Worm (Caenorhabditis elegans) whole organism, L4 larva: ENCODE data around the gene rpa-1.

Experiments used
- hlh-30 ChIP-seq: sonication (generic microtip); optimal IDR thresholded peaks from 2 replicates; lab custom pipeline; 2017; ENCODE audit warnings: antibody characterized with exemption, mild to moderate bottlenecking, missing genetic modification characterization, missing compliant biosample characterization; ENCODE audit not compliant: insufficient read depth
- lin-29 ChIP-seq: fragments of 200-800 bp; sonication (Bioruptor generic); IDR thresholded peaks from 2 replicates; pipeline ENCODE4 v1.3.6; 2022; ENCODE audit warnings: missing genetic modification reagents, missing genetic modification characterization, missing compliant biosample characterization
- nhr-237 ChIP-seq: sonication (generic microtip); optimal IDR thresholded peaks from 2 replicates; lab custom pipeline; 2017; ENCODE audit warnings: missing biosample characterization, missing genetic modification characterization
- nhr-41 ChIP-seq: fragments of 200-800 bp; sonication (Bioruptor generic); IDR thresholded peaks from 2 replicates; pipeline ENCODE4 v1.3.6; 2022; ENCODE audit warnings: missing genetic modification reagents, missing genetic modification characterization, missing compliant biosample characterization
- nhr-76 ChIP-seq: fragments of 150-350 bp; optimal IDR thresholded peaks from 2 replicates; lab custom pipeline; 2014; ENCODE audit warnings: missing biosample characterization, missing genetic modification characterization
- pha-4 ChIP-seq, 2 experiments: fragments of 150-350 bp in 1 of 2; fragments of 200-800 bp in 1 of 2; sonication (Bioruptor generic) in 1 of 2; IDR thresholded peaks in 1 of 2; optimal IDR thresholded peaks in 1 of 2; 2 replicates each; pipeline versions ENCODE4 v1.3.6 to Lab custom; 2014 to 2022; ENCODE audit warnings: missing genetic modification characterization in 2 of 2, missing genetic modification reagents in 2 of 2, missing biosample characterization in 1 of 2, missing compliant biosample characterization in 1 of 2
- unc-39 ChIP-seq: sonication (generic microtip); optimal IDR thresholded peaks from 2 replicates; lab custom pipeline; 2017; ENCODE audit warnings: missing biosample characterization, missing genetic modification characterization
- ztf-11 ChIP-seq: fragments of 150-350 bp; optimal IDR thresholded peaks from 2 replicates; lab custom pipeline; 2014; ENCODE audit warnings: missing biosample characterization, missing genetic modification characterization

- TF ChIP-seq ztf-11, result no peak
- no peak for TF ChIP-seq nhr-41
- no peak for TF ChIP-seq lin-29 (GFP tag; lab: Robert Waterston, UW)
- no peak for TF ChIP-seq pha-4 (GFP tag; IDR thresholded peaks at IDR 0.05; lab: Robert Waterston, UW)
- TF ChIP-seq pha-4 (tag; optimal IDR thresholded peaks at IDR 0.05; lab: Kevin White, UChicago), result no peak
- no peak for TF ChIP-seq hlh-30 (tag; lab: Kevin White, UChicago)
- TF ChIP-seq nhr-237 (tag; lab: Kevin White, UChicago), result no peak
- TF ChIP-seq unc-39, result no peak
- no peak for TF ChIP-seq nhr-76 (tag; lab: Kevin White, UChicago)
Observed at ce11 chrII:7630052-7630451, 34.3 kb upstream of the rpa-1 start.
